Worm (Caenorhabditis elegans) whole organism, early embryonic: Measurements from ENCODE around the gene ntl-9.

Experiments
- F13C5.2 ChIP-seq: sonication (generic microtip); optimal IDR thresholded peaks from 2 replicates; lab custom pipeline; 2017; ENCODE audit warnings: mild to moderate bottlenecking, missing genetic modification characterization, inconsistent platforms, missing compliant biosample characterization
- aly-1 ChIP-seq: sonication (generic microtip); optimal IDR thresholded peaks from 2 replicates; lab custom pipeline; 2016; ENCODE audit warnings: missing genetic modification characterization, missing compliant biosample characterization
- hnd-1 ChIP-seq: sonication (generic microtip); optimal IDR thresholded peaks from 2 replicates; lab custom pipeline; 2016; ENCODE audit warnings: missing genetic modification characterization, missing compliant biosample characterization
- pes-1 ChIP-seq: fragments of 200-800 bp; sonication (Bioruptor generic); IDR thresholded peaks from 2 replicates; pipeline ENCODE4 v1.3.6; 2022; ENCODE audit warnings: missing genetic modification reagents, missing genetic modification characterization, missing compliant biosample characterization

Gene ntl-9

ce11 chrIII:4987666-4988065 lies 43.4 kb downstream of the ntl-9 start:
- TF ChIP-seq aly-1 (no peak), pes-1 (GFP tag; lab: Robert Waterston, UW) (no peak), hnd-1 (no peak), F13C5.2 (tag; lab: Kevin White, UChicago) (no peak)
